Fruit fly (Drosophila melanogaster) whole organism, embryonic: ENCODE data around the gene CG16984.

Experiments
- CG10321 ChIP-seq: fragments of 200-800 bp; sonication (Bioruptor generic); IDR thresholded peaks from 2 replicates; pipeline ENCODE4 v1.3.6; 2022; ENCODE audit warnings: missing biosample characterization, missing genetic modification characterization
- CG11695 ChIP-seq: fragments of 200-800 bp; sonication (Bioruptor generic); IDR thresholded peaks from 3 replicates; pipeline ENCODE4 v1.3.6; 2022; ENCODE audit warnings: missing biosample characterization, missing genetic modification characterization
- CG11696 ChIP-seq: fragments of 200-800 bp; sonication (Bioruptor generic); IDR thresholded peaks from 2 replicates; pipeline ENCODE4 v1.3.6; 2022; ENCODE audit warnings: missing biosample characterization, missing genetic modification characterization
- CG12155 ChIP-seq: fragments of 200-800 bp; sonication (Bioruptor generic); optimal IDR thresholded peaks from 3 replicates; lab custom pipeline; 2016; ENCODE audit warnings: missing biosample characterization, missing genetic modification characterization
- CG15601 ChIP-seq: fragments of 200-800 bp; sonication (Bioruptor generic); optimal IDR thresholded peaks from 3 replicates; lab custom pipeline; 2019; ENCODE audit warnings: missing biosample characterization, mild to moderate bottlenecking, missing genetic modification characterization, moderate library complexity
- CG15696 ChIP-seq: fragments of 200-800 bp; sonication (Bioruptor generic); optimal IDR thresholded peaks from 2 replicates; lab custom pipeline; 2019; ENCODE audit warnings: missing biosample characterization, mild to moderate bottlenecking, missing genetic modification characterization, moderate library complexity
- CG16813 ChIP-seq: fragments of 200-800 bp; sonication (Bioruptor generic); IDR thresholded peaks from 3 replicates; pipeline ENCODE4 v1.3.6; 2022; ENCODE audit warnings: missing biosample characterization, missing genetic modification characterization; ENCODE audit not compliant: partially characterized antibody
- CG18764 ChIP-seq: fragments of 200-800 bp; sonication (Bioruptor generic); optimal IDR thresholded peaks from 3 replicates; lab custom pipeline; 2016; ENCODE audit warnings: missing biosample characterization, missing genetic modification characterization
- CG2129 ChIP-seq: fragments of 200-800 bp; sonication (Bioruptor generic); IDR thresholded peaks from 2 replicates; pipeline ENCODE4 v1.3.6; 2022; ENCODE audit warnings: missing biosample characterization, missing genetic modification characterization; ENCODE audit not compliant: partially characterized antibody
- CG2712 ChIP-seq: fragments of 200-800 bp; optimal IDR thresholded peaks from 3 replicates; lab custom pipeline; 2019; ENCODE audit warnings: missing biosample characterization, mild to moderate bottlenecking, missing genetic modification characterization, moderate library complexity
- CG30020 ChIP-seq: fragments of 200-800 bp; optimal IDR thresholded peaks from 2 replicates; lab custom pipeline; 2019; ENCODE audit warnings: missing biosample characterization, mild to moderate bottlenecking, missing genetic modification characterization, moderate library complexity
- CG34376 ChIP-seq: fragments of 200-800 bp; sonication (Bioruptor generic); optimal IDR thresholded peaks from 2 replicates; lab custom pipeline; 2018; ENCODE audit warnings: missing biosample characterization, mild to moderate bottlenecking, missing genetic modification characterization
- CG3726 ChIP-seq: fragments of 200-800 bp; sonication (Bioruptor generic); IDR thresholded peaks from 3 replicates; pipeline ENCODE4, ENCODE4 v1.3.6; 2022; ENCODE audit warnings: missing biosample characterization, missing genetic modification characterization
- CG3838 ChIP-seq: fragments of 200-800 bp; sonication (Bioruptor generic); optimal IDR thresholded peaks from 3 replicates; lab custom pipeline; 2016; ENCODE audit warnings: missing biosample characterization, missing genetic modification characterization
- CG4617 ChIP-seq: fragments of 200-800 bp; sonication (Bioruptor generic); optimal IDR thresholded peaks from 3 replicates; lab custom pipeline; 2016; ENCODE audit warnings: missing biosample characterization, missing genetic modification characterization, borderline replicate concordance
- CG7745 ChIP-seq: fragments of 200-800 bp; sonication (Bioruptor generic); optimal IDR thresholded peaks from 2 replicates; lab custom pipeline; 2018; ENCODE audit warnings: missing biosample characterization, mild to moderate bottlenecking, missing genetic modification characterization, moderate library complexity
- CG7928 ChIP-seq: fragments of 200-800 bp; sonication (Bioruptor generic); optimal IDR thresholded peaks from 2 replicates; lab custom pipeline; 2017; ENCODE audit warnings: missing biosample characterization, mild to moderate bottlenecking, missing genetic modification characterization
- CG8290 ChIP-seq, 3 experiments: fragments of 200-800 bp; sonication (Bioruptor generic); optimal IDR thresholded peaks; 2 replicates each; lab custom pipeline; 2016 to 2019; ENCODE audit warnings: missing biosample characterization in 3 of 3, missing genetic modification characterization in 3 of 3, mild to moderate bottlenecking in 2 of 3, moderate library complexity in 1 of 3
- CG8388 ChIP-seq: fragments of 200-800 bp; sonication (Bioruptor generic); optimal IDR thresholded peaks from 2 replicates; lab custom pipeline; 2019; ENCODE audit warnings: missing biosample characterization, mild to moderate bottlenecking, missing genetic modification characterization, moderate library complexity
- CG9215 ChIP-seq: fragments of 200-800 bp; sonication (Bioruptor generic); IDR thresholded peaks from 2 replicates; pipeline ENCODE4 v1.3.6; 2022; ENCODE audit warnings: missing biosample characterization, missing genetic modification characterization
- D19B ChIP-seq: fragments of 200-800 bp; sonication (Bioruptor generic); optimal IDR thresholded peaks from 2 replicates; lab custom pipeline; 2017; ENCODE audit warnings: missing biosample characterization, mild to moderate bottlenecking, missing genetic modification characterization
- Ets65A ChIP-seq: fragments of 200-800 bp; sonication (Bioruptor generic); peaks from one replicate; lab custom pipeline; 2016; ENCODE audit warnings: missing biosample characterization, missing genetic modification characterization
- Fer3 ChIP-seq: fragments of 200-800 bp; sonication (Bioruptor generic); optimal IDR thresholded peaks from 2 replicates; lab custom pipeline; 2018; ENCODE audit warnings: missing biosample characterization, mild to moderate bottlenecking, missing genetic modification characterization, moderate library complexity
- NC2α ChIP-seq: fragments of 200-800 bp; sonication (Bioruptor generic); optimal IDR thresholded peaks from 2 replicates; lab custom pipeline; 2016; ENCODE audit warnings: missing biosample characterization, missing genetic modification characterization
- NFAT ChIP-seq: fragments of 200-800 bp; sonication (Bioruptor generic); IDR thresholded peaks from 2 replicates; pipeline ENCODE4 v1.3.6; 2022; ENCODE audit warnings: missing biosample characterization, missing genetic modification characterization
- Neu2 ChIP-seq: fragments of 200-800 bp; sonication (Bioruptor generic); optimal IDR thresholded peaks from 3 replicates; lab custom pipeline; 2016; ENCODE audit warnings: missing biosample characterization, missing genetic modification characterization, borderline replicate concordance
- Nf-YB ChIP-seq: fragments of 200-800 bp; sonication (Bioruptor generic); optimal IDR thresholded peaks from 3 replicates; lab custom pipeline; 2019; ENCODE audit warnings: missing biosample characterization, mild to moderate bottlenecking, missing genetic modification characterization, moderate library complexity
- Pdp1 ChIP-seq, 2 experiments: fragments of 200-800 bp; sonication (Bioruptor generic); optimal IDR thresholded peaks; 3 replicates each; lab custom pipeline; 2016; ENCODE audit warnings: missing biosample characterization in 2 of 2, missing genetic modification characterization in 2 of 2, mild to moderate bottlenecking in 1 of 2, moderate library complexity in 1 of 2
- Ravus ChIP-seq: fragments of 200-800 bp; sonication (Bioruptor generic); IDR thresholded peaks from 2 replicates; pipeline ENCODE4 v1.3.6; 2022; ENCODE audit warnings: missing biosample characterization, missing genetic modification characterization
- Six4 ChIP-seq: fragments of 200-800 bp; sonication (Bioruptor generic); optimal IDR thresholded peaks from 2 replicates; lab custom pipeline; 2016; ENCODE audit warnings: missing biosample characterization, missing genetic modification characterization
- abd-A ChIP-seq: fragments of 200-800 bp; sonication (Bioruptor generic); optimal IDR thresholded peaks from 3 replicates; lab custom pipeline; 2019; ENCODE audit warnings: missing biosample characterization, mild to moderate bottlenecking, missing genetic modification characterization, moderate library complexity
- ara ChIP-seq: fragments of 200-800 bp; sonication (Bioruptor generic); IDR thresholded peaks from 2 replicates; pipeline ENCODE4 v1.3.6; 2022; ENCODE audit warnings: missing biosample characterization, missing genetic modification characterization
- ash1 ChIP-seq: fragments of 200-800 bp; sonication (Bioruptor generic); optimal IDR thresholded peaks from 2 replicates; lab custom pipeline; 2018; ENCODE audit warnings: missing biosample characterization, mild to moderate bottlenecking, missing genetic modification characterization
- btn ChIP-seq: fragments of 200-800 bp; sonication (Bioruptor generic); optimal IDR thresholded peaks from 2 replicates; lab custom pipeline; 2016; ENCODE audit warnings: missing biosample characterization, missing genetic modification characterization
- cad ChIP-seq: fragments of >200 bp; optimal IDR thresholded peaks from 2 replicates; lab custom pipeline; 2017; ENCODE audit warnings: missing biosample characterization, missing genetic modification characterization
- gsb-n ChIP-seq: fragments of 200-800 bp; sonication (Bioruptor generic); optimal IDR thresholded peaks from 3 replicates; lab custom pipeline; 2018; ENCODE audit warnings: missing biosample characterization, mild to moderate bottlenecking, missing genetic modification characterization
- gt ChIP-seq: fragments of 200-800 bp; sonication (Bioruptor generic); IDR thresholded peaks from 2 replicates; pipeline ENCODE4 v1.3.6; 2022; ENCODE audit warnings: missing biosample characterization, missing genetic modification characterization
- ind ChIP-seq: fragments of 200-800 bp; sonication (Bioruptor generic); optimal IDR thresholded peaks from 3 replicates; lab custom pipeline; 2016; ENCODE audit warnings: missing biosample characterization, missing genetic modification characterization
- insv ChIP-seq, 2 experiments: fragments of 200-800 bp; sonication (Bioruptor generic); optimal IDR thresholded peaks; 3 replicates each; lab custom pipeline; 2016 to 2018; ENCODE audit warnings: missing biosample characterization in 2 of 2, missing genetic modification characterization in 2 of 2
- jumu ChIP-seq: fragments of 200-800 bp; sonication (Bioruptor generic); optimal IDR thresholded peaks from 3 replicates; lab custom pipeline; 2016; ENCODE audit warnings: missing biosample characterization, missing genetic modification characterization
- lov ChIP-seq, 2 experiments: fragments of 200-800 bp in 1 of 2; fragments of >200 bp in 1 of 2; sonication (Bioruptor generic) in 1 of 2; IDR thresholded peaks in 1 of 2; optimal IDR thresholded peaks in 1 of 2; 2 replicates in 1 of 2; 3 replicates in 1 of 2; pipeline versions ENCODE4 v1.3.6 to Lab custom; 2017 to 2022; ENCODE audit warnings: missing biosample characterization in 1 of 2, missing genetic modification characterization in 1 of 2
- otp ChIP-seq: fragments of 200-800 bp; sonication (Bioruptor generic); IDR thresholded peaks from 3 replicates; pipeline ENCODE4, ENCODE4 v1.3.6; 2022; ENCODE audit warnings: missing biosample characterization, missing genetic modification characterization
- pan ChIP-seq, 4 experiments: fragments of >200 bp in 3 of 4; fragments of 200-800 bp in 1 of 4; sonication (Bioruptor generic) in 1 of 4; optimal IDR thresholded peaks in 3 of 4; IDR thresholded peaks in 1 of 4; 2 replicates each; pipeline versions ENCODE4 v1.3.6 to Lab custom; 2017 to 2022; ENCODE audit warnings: missing biosample characterization in 2 of 4, missing genetic modification characterization in 2 of 4, mixed read lengths in 1 of 4
- pnt ChIP-seq: fragments of 200-800 bp; sonication (Bioruptor generic); optimal IDR thresholded peaks from 3 replicates; lab custom pipeline; 2016; ENCODE audit warnings: missing biosample characterization, missing genetic modification characterization
- scrt ChIP-seq: fragments of 200-800 bp; sonication (Bioruptor generic); optimal IDR thresholded peaks from 2 replicates; lab custom pipeline; 2018; ENCODE audit warnings: missing biosample characterization, mild to moderate bottlenecking, missing genetic modification characterization, moderate library complexity
- sisA ChIP-seq: fragments of 200-800 bp; sonication (Bioruptor generic); IDR thresholded peaks from 2 replicates; pipeline ENCODE4 v1.3.6; 2022; ENCODE audit warnings: missing biosample characterization, missing genetic modification characterization
- sr ChIP-seq: fragments of 200-800 bp; sonication (Bioruptor generic); IDR thresholded peaks from 3 replicates; pipeline ENCODE4 v1.3.6; 2022; ENCODE audit warnings: missing biosample characterization, missing genetic modification characterization
- tup ChIP-seq: fragments of 200-800 bp; sonication (Bioruptor generic); optimal IDR thresholded peaks from 2 replicates; lab custom pipeline; 2016; ENCODE audit warnings: missing biosample characterization, mild to moderate bottlenecking, missing genetic modification characterization, moderate library complexity
- vfl ChIP-seq: fragments of 200-800 bp; sonication (Bioruptor generic); optimal IDR thresholded peaks from 2 replicates; lab custom pipeline; 2016; ENCODE audit warnings: missing biosample characterization, missing genetic modification characterization
- zfh1 ChIP-seq: fragments of 200-800 bp; sonication (Bioruptor generic); IDR thresholded peaks from 3 replicates; pipeline ENCODE4 v1.3.6; 2022; ENCODE audit warnings: missing biosample characterization, missing genetic modification characterization

Gene CG16984

DNA sequence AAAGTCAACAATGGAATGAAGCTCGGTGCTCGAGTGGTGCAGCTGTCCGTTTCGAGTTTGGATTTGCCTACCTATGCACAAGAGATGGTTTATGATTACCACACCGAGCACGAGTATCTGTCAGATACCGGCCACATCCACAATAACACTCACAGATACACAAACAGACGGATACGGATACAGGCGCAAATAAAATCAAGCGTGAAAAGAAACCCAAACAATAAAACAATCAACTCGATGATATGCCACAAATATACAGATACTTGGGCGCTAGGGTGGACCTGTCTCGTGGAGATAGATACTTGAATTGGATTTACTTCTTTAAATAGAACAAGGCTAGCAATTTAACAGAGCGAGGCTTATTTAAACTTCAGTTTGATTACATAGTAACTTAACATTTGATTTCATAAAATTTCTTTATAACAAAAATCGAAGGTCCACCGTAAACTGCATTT is 25.3 kb upstream of the CG16984 start (continued):
- TF ChIP-seq sisA (GFP tag; lab: Robert Waterston, UW) = peak; percentile 18; the same call in 1 of the 2 replicates
- peak; percentile 14 for TF ChIP-seq Nf-YB (GFP tag; lab: Kevin White, UChicago)
- no peak for TF ChIP-seq ash1 (GFP tag; lab: Kevin White, UChicago)
- TF ChIP-seq btn (GFP tag; lab: Kevin White, UChicago) = no peak
- no peak for TF ChIP-seq D19B
- TF ChIP-seq pnt = no peak
- 0 out of 3 replicates have a peak, but pooled peaks have one; percentile 45 for TF ChIP-seq CG11695 (GFP tag; lab: Robert Waterston, UW)
- TF ChIP-seq insv (GFP tag; optimal IDR thresholded peaks at IDR 0.05; lab: Kevin White, UChicago) = no peak
- TF ChIP-seq cad (GFP tag; lab: Kevin White, UChicago) = no peak
- TF ChIP-seq CG10321 (GFP tag; lab: Robert Waterston, UW) = no peak
- no peak for TF ChIP-seq pan (optimal IDR thresholded peaks at IDR 0.05; lab: Kevin White, UChicago)
- TF ChIP-seq pan (GFP tag; optimal IDR thresholded peaks at IDR 0.05 in 1 of 2, IDR thresholded peaks at IDR 0.05 in 1 of 2) = peak in 1 of 2 experiments; percentile 45
- no peak for TF ChIP-seq NFAT
- no peak for TF ChIP-seq CG3726
- TF ChIP-seq otp = peak; percentile 45; the same call in 1 of the 3 replicates
- no peak for TF ChIP-seq CG7928 (GFP tag; lab: Kevin White, UChicago)
- TF ChIP-seq CG2712 (tag; lab: Kevin White, UChicago) = peak; percentile 64
- TF ChIP-seq scrt (GFP tag; lab: Kevin White, UChicago) = no peak
- TF ChIP-seq Fer3 = peak; percentile 19
- TF ChIP-seq jumu = no peak
- TF ChIP-seq gt (GFP tag; lab: Robert Waterston, UW) = no peak
- TF ChIP-seq CG34376 = no peak
- TF ChIP-seq Ets65A (GFP tag; lab: Kevin White, UChicago) = no peak
- no peak for TF ChIP-seq CG16813 (GFP tag; lab: Robert Waterston, UW)
- TF ChIP-seq Ravus = no peak
- no peak for TF ChIP-seq CG11696 (GFP tag; lab: Robert Waterston, UW)
- no peak for TF ChIP-seq ind (GFP tag; lab: Kevin White, UChicago)
- TF ChIP-seq vfl (GFP tag; lab: Kevin White, UChicago) = no peak
- no peak for TF ChIP-seq abd-A (tag; lab: Kevin White, UChicago)
- no peak for TF ChIP-seq CG30020 (tag; lab: Kevin White, UChicago)
- peak; percentile 62 for TF ChIP-seq gsb-n (tag; lab: Kevin White, UChicago)
- TF ChIP-seq zfh1 (GFP tag; lab: Robert Waterston, UW) = no peak
- TF ChIP-seq Pdp1 (GFP tag; optimal IDR thresholded peaks at IDR 0.05; lab: Kevin White, UChicago) = no peak
- no peak for TF ChIP-seq Six4
- no peak for TF ChIP-seq CG18764
- no peak for TF ChIP-seq CG7745
- no peak for TF ChIP-seq CG8290 (GFP tag; optimal IDR thresholded peaks at IDR 0.05; lab: Kevin White, UChicago)
- no peak for TF ChIP-seq CG8290 (tag; optimal IDR thresholded peaks at IDR 0.05; lab: Kevin White, UChicago)
- TF ChIP-seq CG9215 = no peak
- TF ChIP-seq lov (optimal IDR thresholded peaks at IDR 0.05; lab: Kevin White, UChicago) = no peak
- no peak for TF ChIP-seq lov (GFP tag; IDR thresholded peaks at IDR 0.05; lab: Robert Waterston, UW)
- no peak for TF ChIP-seq NC2α (GFP tag; lab: Kevin White, UChicago)
- no peak for TF ChIP-seq CG2129 (GFP tag; lab: Robert Waterston, UW)
- TF ChIP-seq CG4617 (GFP tag; lab: Kevin White, UChicago) = no peak
- no peak for TF ChIP-seq sr (GFP tag; lab: Robert Waterston, UW)
- no peak for TF ChIP-seq tup
- TF ChIP-seq ara (GFP tag; lab: Robert Waterston, UW) = no peak
- TF ChIP-seq CG15601 (tag; lab: Kevin White, UChicago) = peak; percentile 30
- no peak for TF ChIP-seq CG12155 (GFP tag; lab: Kevin White, UChicago)
- TF ChIP-seq Neu2 (GFP tag; lab: Kevin White, UChicago) = no peak
- peak; percentile 51 for TF ChIP-seq CG8388 (GFP tag; lab: Kevin White, UChicago)
- no peak for TF ChIP-seq CG3838 (GFP tag; lab: Kevin White, UChicago)
- no peak for TF ChIP-seq CG15696 (tag; lab: Kevin White, UChicago)
